Fruit fly (Drosophila melanogaster) whole organism, embryonic: Measurements from ENCODE around the gene Arv1.

Experiments
- Atf6 ChIP-seq: fragments of 200-800 bp; sonication (Bioruptor generic); IDR thresholded peaks from 2 replicates; pipeline ENCODE4 v1.3.6; 2022; ENCODE audit warnings: missing biosample characterization, missing genetic modification characterization
- B-H1 ChIP-seq: fragments of 200-800 bp; sonication (Bioruptor generic); IDR thresholded peaks from 3 replicates; pipeline ENCODE4 v1.3.6; 2022; ENCODE audit warnings: missing biosample characterization, missing genetic modification characterization
- CG1024 ChIP-seq: fragments of 200-800 bp; sonication (Bioruptor generic); IDR thresholded peaks from 2 replicates; pipeline ENCODE4 v1.3.6; 2022; ENCODE audit warnings: missing biosample characterization, missing genetic modification characterization
- CG12104 ChIP-seq: fragments of 200-800 bp; sonication (Bioruptor generic); optimal IDR thresholded peaks from 3 replicates; lab custom pipeline; 2016; ENCODE audit warnings: missing biosample characterization, missing genetic modification characterization
- CG12299 ChIP-seq: fragments of 200-800 bp; sonication (Bioruptor generic); optimal IDR thresholded peaks from 2 replicates; lab custom pipeline; 2018; ENCODE audit warnings: missing biosample characterization, mild to moderate bottlenecking, missing genetic modification characterization
- CG14860 ChIP-seq: fragments of 200-800 bp; sonication (Bioruptor generic); IDR thresholded peaks from 3 replicates; pipeline ENCODE4 v1.3.6; 2022; ENCODE audit warnings: missing biosample characterization, missing genetic modification characterization; ENCODE audit not compliant: partially characterized antibody
- CG14965 ChIP-seq: fragments of 200-800 bp; sonication (Bioruptor generic); optimal IDR thresholded peaks from 2 replicates; lab custom pipeline; 2016; ENCODE audit warnings: missing biosample characterization, missing genetic modification characterization, borderline replicate concordance
- CG15269 ChIP-seq: fragments of 200-800 bp; sonication (Bioruptor generic); optimal IDR thresholded peaks from 2 replicates; lab custom pipeline; 2018; ENCODE audit warnings: missing biosample characterization, mild to moderate bottlenecking, missing genetic modification characterization, moderate library complexity
- CG1529 ChIP-seq: fragments of 200-800 bp; sonication (Bioruptor generic); optimal IDR thresholded peaks from 3 replicates; lab custom pipeline; 2018; ENCODE audit warnings: missing biosample characterization, missing genetic modification characterization
- CG17328 ChIP-seq: fragments of 200-800 bp; sonication (Bioruptor generic); IDR thresholded peaks from 2 replicates; pipeline ENCODE4 v1.3.6; 2022; ENCODE audit warnings: missing biosample characterization, missing genetic modification characterization
- CG2678 ChIP-seq: fragments of 200-800 bp; sonication (Bioruptor generic); optimal IDR thresholded peaks from 3 replicates; lab custom pipeline; 2019; ENCODE audit warnings: missing biosample characterization, mild to moderate bottlenecking, missing genetic modification characterization, moderate library complexity
- CG31388 ChIP-seq: fragments of 200-800 bp; sonication (Bioruptor generic); optimal IDR thresholded peaks from 2 replicates; lab custom pipeline; 2016; ENCODE audit warnings: missing biosample characterization, missing genetic modification characterization
- CG32532 ChIP-seq: fragments of 200-800 bp; sonication (Bioruptor generic); IDR thresholded peaks from 2 replicates; pipeline ENCODE4 v1.3.6; 2022; ENCODE audit warnings: missing biosample characterization, missing genetic modification characterization
- CG3281 ChIP-seq: fragments of 200-800 bp; sonication (Bioruptor generic); optimal IDR thresholded peaks from 3 replicates; lab custom pipeline; 2017; ENCODE audit warnings: missing biosample characterization, mild to moderate bottlenecking, missing genetic modification characterization
- CG33213 ChIP-seq: fragments of 200-800 bp; sonication (Bioruptor generic); optimal IDR thresholded peaks from 3 replicates; lab custom pipeline; 2016; ENCODE audit warnings: missing biosample characterization, missing genetic modification characterization
- CG4328 ChIP-seq: fragments of 200-800 bp; sonication (Bioruptor generic); optimal IDR thresholded peaks from 3 replicates; lab custom pipeline; 2017; ENCODE audit warnings: missing biosample characterization, missing genetic modification reagents, missing genetic modification characterization
- CG4424 ChIP-seq: fragments of 200-800 bp; sonication (Bioruptor generic); optimal IDR thresholded peaks from 3 replicates; lab custom pipeline; 2016; ENCODE audit warnings: missing biosample characterization, missing genetic modification characterization
- CG4730 ChIP-seq: fragments of 200-800 bp; sonication (Bioruptor generic); IDR thresholded peaks from 2 replicates; pipeline ENCODE4 v1.3.6; 2022; ENCODE audit warnings: missing biosample characterization, missing genetic modification characterization
- CG5180 ChIP-seq: fragments of 200-800 bp; sonication (Bioruptor generic); optimal IDR thresholded peaks from 3 replicates; lab custom pipeline; 2017; ENCODE audit warnings: missing biosample characterization, missing genetic modification characterization, mild to moderate bottlenecking, moderate library complexity, missing genetic modification reagents
- CG6175 ChIP-seq: fragments of 200-800 bp; sonication (Bioruptor generic); IDR thresholded peaks from 3 replicates; pipeline ENCODE4 v1.3.6; 2022; ENCODE audit warnings: missing biosample characterization, missing genetic modification characterization
- CG6254 ChIP-seq: fragments of 200-800 bp; sonication (Bioruptor generic); optimal IDR thresholded peaks from 3 replicates; lab custom pipeline; 2017; ENCODE audit warnings: mild to moderate bottlenecking, missing biosample characterization, missing genetic modification reagents, missing genetic modification characterization
- CG6689 ChIP-seq: fragments of 200-800 bp; sonication (Bioruptor generic); IDR thresholded peaks from 2 replicates; pipeline ENCODE4 v1.3.6; 2022; ENCODE audit warnings: missing biosample characterization, missing genetic modification characterization
- CG7745 ChIP-seq: fragments of 200-800 bp; sonication (Bioruptor generic); optimal IDR thresholded peaks from 2 replicates; lab custom pipeline; 2018; ENCODE audit warnings: missing biosample characterization, mild to moderate bottlenecking, missing genetic modification characterization, moderate library complexity
- CG8290 ChIP-seq, 3 experiments: fragments of 200-800 bp; sonication (Bioruptor generic); optimal IDR thresholded peaks; 2 replicates each; lab custom pipeline; 2016 to 2019; ENCODE audit warnings: missing biosample characterization in 3 of 3, missing genetic modification characterization in 3 of 3, mild to moderate bottlenecking in 2 of 3, moderate library complexity in 1 of 3
- CG9797 ChIP-seq: fragments of 200-800 bp; sonication (Bioruptor generic); optimal IDR thresholded peaks from 3 replicates; lab custom pipeline; 2018; ENCODE audit warnings: missing biosample characterization, mild to moderate bottlenecking, missing genetic modification characterization
- CG9876 ChIP-seq: fragments of 200-800 bp; sonication (Bioruptor generic); optimal IDR thresholded peaks from 2 replicates; lab custom pipeline; 2016; ENCODE audit warnings: missing biosample characterization, missing genetic modification characterization
- Chrac-16 ChIP-seq: fragments of 200-800 bp; sonication (Bioruptor generic); optimal IDR thresholded peaks from 3 replicates; lab custom pipeline; 2016; ENCODE audit warnings: missing biosample characterization, missing genetic modification characterization
- Dip3 ChIP-seq: fragments of 200-800 bp; sonication (Bioruptor generic); optimal IDR thresholded peaks from 3 replicates; lab custom pipeline; 2016; ENCODE audit warnings: missing biosample characterization, missing genetic modification characterization
- H15 ChIP-seq: fragments of 200-800 bp; sonication (Bioruptor generic); IDR thresholded peaks from 3 replicates; pipeline ENCODE4 v1.3.6; 2022; ENCODE audit warnings: missing biosample characterization, missing genetic modification characterization
- HHEX ChIP-seq: fragments of 200-800 bp; sonication (Bioruptor generic); optimal IDR thresholded peaks from 3 replicates; lab custom pipeline; 2017; ENCODE audit warnings: missing biosample characterization, mild to moderate bottlenecking, missing genetic modification characterization, missing genetic modification reagents
- HmgD ChIP-seq: fragments of 200-800 bp; sonication (Bioruptor generic); optimal IDR thresholded peaks from 3 replicates; lab custom pipeline; 2016; ENCODE audit warnings: missing biosample characterization, missing genetic modification characterization
- MBD-R2 ChIP-seq: fragments of 200-800 bp; sonication (Bioruptor generic); IDR thresholded peaks from 2 replicates; pipeline ENCODE4 v1.3.6; 2022; ENCODE audit warnings: missing biosample characterization, missing genetic modification characterization
- PHDP ChIP-seq: fragments of 200-800 bp; sonication (Bioruptor generic); optimal IDR thresholded peaks from 3 replicates; lab custom pipeline; 2018; ENCODE audit warnings: missing biosample characterization, mild to moderate bottlenecking, missing genetic modification characterization, moderate library complexity
- Ptx1 ChIP-seq: fragments of 200-800 bp; sonication (Bioruptor generic); IDR thresholded peaks from 2 replicates; pipeline ENCODE4 v1.3.6; 2022; ENCODE audit warnings: missing biosample characterization, missing genetic modification characterization
- Sin3A ChIP-seq: fragments of >200 bp; optimal IDR thresholded peaks from 2 replicates; lab custom pipeline; 2018
- Sox100B ChIP-seq: fragments of 200-800 bp; sonication (Bioruptor generic); optimal IDR thresholded peaks from 3 replicates; lab custom pipeline; 2018; ENCODE audit warnings: missing biosample characterization, mild to moderate bottlenecking, missing genetic modification characterization
- amos ChIP-seq: fragments of 200-800 bp; sonication (Bioruptor generic); IDR thresholded peaks from 2 replicates; pipeline ENCODE4 v1.3.6; 2022; ENCODE audit warnings: missing biosample characterization, missing genetic modification characterization; ENCODE audit not compliant: partially characterized antibody
- chinmo ChIP-seq: fragments of 200-800 bp; sonication (Bioruptor generic); IDR thresholded peaks from 4 replicates; pipeline ENCODE4 v1.3.6; 2022; ENCODE audit warnings: missing biosample characterization, missing genetic modification characterization; ENCODE audit not compliant: partially characterized antibody
- croc ChIP-seq: fragments of 200-800 bp; sonication (Bioruptor generic); conservative IDR thresholded peaks from 3 replicates; pipeline ENCODE4 v1.3.6; 2022; ENCODE audit warnings: missing biosample characterization, missing genetic modification characterization
- danr ChIP-seq: fragments of 200-800 bp; sonication (Bioruptor generic); IDR thresholded peaks from 2 replicates; pipeline ENCODE4 v1.3.6; 2022; ENCODE audit warnings: missing biosample characterization, missing genetic modification characterization
- grn ChIP-seq: fragments of 200-800 bp; sonication (Bioruptor generic); optimal IDR thresholded peaks from 3 replicates; lab custom pipeline; 2017; ENCODE audit warnings: missing biosample characterization, missing genetic modification characterization
- lilli ChIP-seq: fragments of 200-800 bp; sonication (Bioruptor generic); optimal IDR thresholded peaks from 3 replicates; lab custom pipeline; 2016; ENCODE audit warnings: missing biosample characterization, missing genetic modification characterization
- lov ChIP-seq, 2 experiments: fragments of 200-800 bp in 1 of 2; fragments of >200 bp in 1 of 2; sonication (Bioruptor generic) in 1 of 2; IDR thresholded peaks in 1 of 2; optimal IDR thresholded peaks in 1 of 2; 2 replicates in 1 of 2; 3 replicates in 1 of 2; pipeline versions ENCODE4 v1.3.6 to Lab custom; 2017 to 2022; ENCODE audit warnings: missing biosample characterization in 1 of 2, missing genetic modification characterization in 1 of 2
- repo ChIP-seq: fragments of 200-800 bp; sonication (Bioruptor generic); optimal IDR thresholded peaks from 2 replicates; lab custom pipeline; 2016; ENCODE audit warnings: missing biosample characterization, missing genetic modification characterization
- schlank ChIP-seq: fragments of 200-800 bp; sonication (Bioruptor generic); optimal IDR thresholded peaks from 2 replicates; lab custom pipeline; 2018; ENCODE audit warnings: missing biosample characterization, mild to moderate bottlenecking, missing genetic modification characterization
- sd ChIP-seq: fragments of 200-800 bp; sonication (Bioruptor generic); optimal IDR thresholded peaks from 3 replicates; lab custom pipeline; 2018; ENCODE audit warnings: missing biosample characterization, mild to moderate bottlenecking, missing genetic modification characterization, moderate library complexity
- stc ChIP-seq: fragments of 200-800 bp; sonication (Bioruptor generic); IDR thresholded peaks from 2 replicates; pipeline ENCODE4 v1.3.6; 2022; ENCODE audit warnings: missing biosample characterization, missing genetic modification characterization
- toy ChIP-seq: fragments of 200-800 bp; sonication (Bioruptor generic); IDR thresholded peaks from 2 replicates; pipeline ENCODE4 v1.3.6; 2022; ENCODE audit warnings: missing biosample characterization, missing genetic modification characterization
- ttk ChIP-seq: fragments of 200-800 bp; sonication (Bioruptor generic); IDR thresholded peaks from 2 replicates; pipeline ENCODE4 v2.1.2; 2022; ENCODE audit warnings: missing biosample characterization, missing genetic modification characterization
- tx ChIP-seq: fragments of 200-800 bp; sonication (Bioruptor generic); optimal IDR thresholded peaks from 2 replicates; lab custom pipeline; 2016; ENCODE audit warnings: missing biosample characterization, missing genetic modification characterization
- unpg ChIP-seq: fragments of 200-800 bp; sonication (Bioruptor generic); optimal IDR thresholded peaks from 3 replicates; lab custom pipeline; 2018; ENCODE audit warnings: missing biosample characterization, mild to moderate bottlenecking, missing genetic modification characterization, moderate library complexity

Gene Arv1

dm6 chr3L:21483837-21484236 is 45.3 kb downstream of the Arv1 start (continued):
- TF ChIP-seq CG9797 (GFP tag; lab: Kevin White, UChicago), result peak; percentile 29
- TF ChIP-seq CG8290 (GFP tag; optimal IDR thresholded peaks at IDR 0.05; lab: Kevin White, UChicago), result peak; percentile 91
- peak in 1 of 2 experiments; percentile 84 for TF ChIP-seq CG8290 (tag; optimal IDR thresholded peaks at IDR 0.05; lab: Kevin White, UChicago)
- TF ChIP-seq HmgD, result peak; percentile 87
- no peak for TF ChIP-seq CG15269
- TF ChIP-seq Atf6 (GFP tag; lab: Robert Waterston, UW), result no peak
- no peak for TF ChIP-seq CG6254 (GFP tag; lab: Kevin White, UChicago)
- TF ChIP-seq croc (GFP tag; lab: Robert Waterston, UW), result no peak
- no peak for TF ChIP-seq sd (tag; lab: Kevin White, UChicago)
- TF ChIP-seq CG12299 (tag; lab: Kevin White, UChicago), result no peak
- no peak for TF ChIP-seq tx (GFP tag; lab: Kevin White, UChicago)
- no peak for TF ChIP-seq CG5180 (GFP tag; lab: Kevin White, UChicago)
- no peak for TF ChIP-seq CG1024
- TF ChIP-seq CG6175 (GFP tag; lab: Robert Waterston, UW), result no peak
- TF ChIP-seq grn (GFP tag; lab: Kevin White, UChicago), result no peak
- no peak for TF ChIP-seq CG2678 (tag; lab: Kevin White, UChicago)
- TF ChIP-seq CG7745, result no peak
- TF ChIP-seq Dip3, result no peak
- TF ChIP-seq schlank (tag; lab: Kevin White, UChicago), result no peak
- TF ChIP-seq CG4424, result peak; percentile 25
- TF ChIP-seq ttk, result no peak
- peak; percentile 19; the same call in 1 of the 2 replicates for TF ChIP-seq MBD-R2 (GFP tag; lab: Robert Waterston, UW)
- TF ChIP-seq Sin3A (lab: Kevin White, UChicago), result no peak
- peak; percentile 51 for TF ChIP-seq amos (GFP tag; lab: Robert Waterston, UW)
- TF ChIP-seq CG3281 (GFP tag; lab: Kevin White, UChicago), result no peak
- TF ChIP-seq Ptx1 (GFP tag; lab: Robert Waterston, UW), result no peak
- TF ChIP-seq CG6689, result no peak
- TF ChIP-seq chinmo (GFP tag; lab: Robert Waterston, UW), result peak; percentile 47; the same call in 1 of the 4 replicates
- no peak for TF ChIP-seq unpg (GFP tag; lab: Kevin White, UChicago)
- TF ChIP-seq danr, result no peak
- no peak for TF ChIP-seq toy
- TF ChIP-seq CG14860 (GFP tag; lab: Robert Waterston, UW), result no peak
- no peak for TF ChIP-seq stc (GFP tag; lab: Robert Waterston, UW)
- no peak for TF ChIP-seq CG17328
- TF ChIP-seq CG12104, result no peak
- TF ChIP-seq CG1529 (GFP tag; lab: Kevin White, UChicago), result no peak
- TF ChIP-seq CG4730 (GFP tag; lab: Robert Waterston, UW), result no peak
- peak; percentile 25 for TF ChIP-seq PHDP (tag; lab: Kevin White, UChicago)
- TF ChIP-seq CG31388 (GFP tag; lab: Kevin White, UChicago), result no peak
- no peak for TF ChIP-seq CG4328 (GFP tag; lab: Kevin White, UChicago)
- no peak for TF ChIP-seq repo (GFP tag; lab: Kevin White, UChicago)
- no peak for TF ChIP-seq B-H1
- TF ChIP-seq CG9876, result no peak
- no peak for TF ChIP-seq Chrac-16 (GFP tag; lab: Kevin White, UChicago)
- peak; percentile 19 for TF ChIP-seq lilli (GFP tag; lab: Kevin White, UChicago)
- TF ChIP-seq lov (optimal IDR thresholded peaks at IDR 0.05; lab: Kevin White, UChicago), result no peak
- no peak for TF ChIP-seq lov (GFP tag; IDR thresholded peaks at IDR 0.05; lab: Robert Waterston, UW)
- TF ChIP-seq CG32532 (GFP tag; lab: Robert Waterston, UW), result peak; percentile 56; the same call in 1 of the 2 replicates
- TF ChIP-seq H15 (GFP tag; lab: Robert Waterston, UW), result no peak
- peak; percentile 30 for TF ChIP-seq CG14965
- no peak for TF ChIP-seq HHEX (GFP tag; lab: Kevin White, UChicago)
- peak; percentile 77 for TF ChIP-seq CG33213 (GFP tag; lab: Kevin White, UChicago)
- no peak for TF ChIP-seq Sox100B (GFP tag; lab: Kevin White, UChicago)
